Worm (Caenorhabditis elegans) whole organism, L1 larva: ENCODE measurements around the gene W02B12.13.
"Not testable (repeated sequence)": the region's sequence is repeated elsewhere in the genome, so short reads cannot be mapped to it uniquely, and the experiment has no call there.

Experiments used
- ama-1 ChIP-seq: fragments of 150-350 bp; optimal IDR thresholded peaks from 2 replicates; lab custom pipeline; 2014
- elt-2 ChIP-seq: sonication (generic microtip); optimal IDR thresholded peaks from 2 replicates; lab custom pipeline; 2016; ENCODE audit warnings: missing genetic modification characterization, mild to moderate bottlenecking, inconsistent platforms, missing compliant biosample characterization, missing genetic modification reagents
- nhr-11 ChIP-seq: fragments of 150-350 bp; optimal IDR thresholded peaks from 2 replicates; lab custom pipeline; 2014; ENCODE audit warnings: missing biosample characterization, missing genetic modification characterization
- nhr-28 ChIP-seq: fragments of 150-350 bp; optimal IDR thresholded peaks from 2 replicates; lab custom pipeline; 2014; ENCODE audit warnings: missing biosample characterization, missing genetic modification characterization
- nhr-90 ChIP-seq: sonication (generic microtip); optimal IDR thresholded peaks from 2 replicates; lab custom pipeline; 2016; ENCODE audit warnings: mild to moderate bottlenecking, missing genetic modification characterization, missing compliant biosample characterization; ENCODE audit not compliant: poor library complexity
- unc-62 ChIP-seq: fragments of 150-350 bp; optimal IDR thresholded peaks from 2 replicates; lab custom pipeline; 2014; ENCODE audit warnings: missing biosample characterization, missing genetic modification reagents, missing genetic modification characterization

ce11 chrII:11442425-11442824 is 2.6 kb upstream of the W02B12.13 start, which contains the start of gene ebp-2:
- TF ChIP-seq ama-1 (lab: Kevin White, UChicago); elt-2; nhr-11; nhr-28 (tag; lab: Kevin White, UChicago); nhr-90 (tag; lab: Kevin White, UChicago); unc-62 (GFP tag; lab: Kevin White, UChicago): not testable (repeated sequence)
